Fruit fly (Drosophila melanogaster) whole organism, embryonic: ENCODE measurements around the gene AP-1mu.

Experiments
- Asciz ChIP-seq: fragments of 200-800 bp; sonication (Bioruptor generic); optimal IDR thresholded peaks from 2 replicates; lab custom pipeline; 2017; ENCODE audit warnings: missing biosample characterization, mild to moderate bottlenecking, missing genetic modification characterization, missing genetic modification reagents
- CG10274 ChIP-seq: fragments of 200-800 bp; sonication (Bioruptor generic); optimal IDR thresholded peaks from 3 replicates; lab custom pipeline; 2017; ENCODE audit warnings: missing biosample characterization, mild to moderate bottlenecking, missing genetic modification characterization
- CG10959 ChIP-seq: fragments of 200-800 bp; sonication (Bioruptor generic); IDR thresholded peaks from 2 replicates; pipeline ENCODE4 v1.3.6; 2022; ENCODE audit warnings: missing biosample characterization, missing genetic modification characterization
- CG11398 ChIP-seq: fragments of 200-800 bp; sonication (Bioruptor generic); optimal IDR thresholded peaks from 2 replicates; lab custom pipeline; 2016; ENCODE audit warnings: missing biosample characterization, missing genetic modification characterization
- CG15011 ChIP-seq: fragments of 200-800 bp; sonication (Bioruptor generic); optimal IDR thresholded peaks from 3 replicates; lab custom pipeline; 2018; ENCODE audit warnings: missing biosample characterization, mild to moderate bottlenecking, missing genetic modification characterization
- CG17568 ChIP-seq: fragments of 200-800 bp; sonication (Bioruptor generic); optimal IDR thresholded peaks from 2 replicates; lab custom pipeline; 2018; ENCODE audit warnings: missing biosample characterization, mild to moderate bottlenecking, missing genetic modification characterization, moderate library complexity
- CG1792 ChIP-seq: fragments of 200-800 bp; sonication (Bioruptor generic); optimal IDR thresholded peaks from 2 replicates; lab custom pipeline; 2016; ENCODE audit warnings: missing biosample characterization, missing genetic modification characterization
- CG18262 ChIP-seq: fragments of 200-800 bp; optimal IDR thresholded peaks from 3 replicates; lab custom pipeline; 2019; ENCODE audit warnings: missing biosample characterization, mild to moderate bottlenecking, missing genetic modification characterization, moderate library complexity
- CG1832 ChIP-seq: fragments of 200-800 bp; sonication (Bioruptor generic); optimal IDR thresholded peaks from 2 replicates; lab custom pipeline; 2017; ENCODE audit warnings: missing biosample characterization, mild to moderate bottlenecking, missing genetic modification characterization, inconsistent platforms
- CG31224 ChIP-seq: fragments of 200-800 bp; sonication (Bioruptor generic); IDR thresholded peaks from 2 replicates; pipeline ENCODE4 v1.3.6; 2022; ENCODE audit warnings: missing biosample characterization, missing genetic modification characterization
- CG3838 ChIP-seq: fragments of 200-800 bp; sonication (Bioruptor generic); optimal IDR thresholded peaks from 3 replicates; lab custom pipeline; 2016; ENCODE audit warnings: missing biosample characterization, missing genetic modification characterization
- CG3847 ChIP-seq: fragments of 200-800 bp; sonication (Bioruptor generic); IDR thresholded peaks from 2 replicates; pipeline ENCODE4 v1.3.6; 2022; ENCODE audit warnings: missing biosample characterization, missing genetic modification characterization
- CG6765 ChIP-seq: fragments of 200-800 bp; sonication (Bioruptor generic); optimal IDR thresholded peaks from 3 replicates; lab custom pipeline; 2017; ENCODE audit warnings: missing biosample characterization, mild to moderate bottlenecking, missing genetic modification characterization
- CG6791 ChIP-seq: fragments of 200-800 bp; sonication (Bioruptor generic); IDR thresholded peaks from 3 replicates; pipeline ENCODE4 v1.3.6; 2022; ENCODE audit warnings: missing biosample characterization, missing genetic modification characterization; ENCODE audit not compliant: partially characterized antibody
- CG9609 ChIP-seq: fragments of 200-800 bp; sonication (Bioruptor generic); optimal IDR thresholded peaks from 3 replicates; lab custom pipeline; 2016; ENCODE audit warnings: missing biosample characterization, missing genetic modification characterization
- CkIIα-i1 ChIP-seq: fragments of 200-800 bp; sonication (Bioruptor generic); IDR thresholded peaks from 2 replicates; pipeline ENCODE4 v1.3.6; 2022; ENCODE audit warnings: missing biosample characterization, missing genetic modification characterization
- Deaf1 ChIP-seq: fragments of 200-800 bp; optimal IDR thresholded peaks from 3 replicates; lab custom pipeline; 2019; ENCODE audit warnings: missing biosample characterization, mild to moderate bottlenecking, missing genetic modification characterization, moderate library complexity
- Dfd ChIP-seq, 2 experiments: fragments of >200 bp; optimal IDR thresholded peaks; 2 replicates each; lab custom pipeline; 2017; ENCODE audit warnings: missing biosample characterization in 2 of 2, missing genetic modification characterization in 2 of 2
- Dp ChIP-seq: fragments of 200-800 bp; sonication (Bioruptor generic); optimal IDR thresholded peaks from 2 replicates; lab custom pipeline; 2018; ENCODE audit warnings: missing biosample characterization, mild to moderate bottlenecking, missing genetic modification characterization, moderate library complexity
- Drgx ChIP-seq: fragments of 200-800 bp; sonication (Bioruptor generic); IDR thresholded peaks from 2 replicates; pipeline ENCODE4 v1.3.6; 2022; ENCODE audit warnings: missing biosample characterization, missing genetic modification characterization
- Kr ChIP-seq: fragments of 200-800 bp; sonication (Bioruptor generic); optimal IDR thresholded peaks from 2 replicates; lab custom pipeline; 2017; ENCODE audit warnings: missing biosample characterization, mild to moderate bottlenecking, missing genetic modification characterization
- MESR4 ChIP-seq: fragments of 200-800 bp; sonication (Bioruptor generic); optimal IDR thresholded peaks from 2 replicates; lab custom pipeline; 2018; ENCODE audit warnings: missing biosample characterization, mild to moderate bottlenecking, missing genetic modification characterization, moderate library complexity
- Nf-YA ChIP-seq: fragments of 200-800 bp; sonication (Bioruptor generic); IDR thresholded peaks from 2 replicates; pipeline ENCODE4 v1.3.6; 2022; ENCODE audit warnings: missing biosample characterization, missing genetic modification characterization
- Nf-YB ChIP-seq: fragments of 200-800 bp; sonication (Bioruptor generic); optimal IDR thresholded peaks from 3 replicates; lab custom pipeline; 2019; ENCODE audit warnings: missing biosample characterization, mild to moderate bottlenecking, missing genetic modification characterization, moderate library complexity
- Oaz ChIP-seq: fragments of 200-800 bp; sonication (Bioruptor generic); IDR thresholded peaks from 2 replicates; pipeline ENCODE4 v1.3.6; 2022; ENCODE audit warnings: missing biosample characterization, missing genetic modification characterization
- Pdp1 ChIP-seq, 2 experiments: fragments of 200-800 bp; sonication (Bioruptor generic); optimal IDR thresholded peaks; 3 replicates each; lab custom pipeline; 2016; ENCODE audit warnings: missing biosample characterization in 2 of 2, missing genetic modification characterization in 2 of 2, mild to moderate bottlenecking in 1 of 2, moderate library complexity in 1 of 2
- Rx ChIP-seq: fragments of 200-800 bp; sonication (Bioruptor generic); IDR thresholded peaks from 2 replicates; pipeline ENCODE4 v1.3.6; 2022; ENCODE audit warnings: missing biosample characterization, missing genetic modification characterization
- Ssrp ChIP-seq: fragments of 200-800 bp; sonication (Bioruptor generic); optimal IDR thresholded peaks from 2 replicates; lab custom pipeline; 2018; ENCODE audit warnings: missing biosample characterization, mild to moderate bottlenecking, missing genetic modification characterization, moderate library complexity
- Tbp ChIP-seq: fragments of >200 bp; optimal IDR thresholded peaks from 2 replicates; lab custom pipeline; 2018; ENCODE audit warnings: missing biosample characterization, missing genetic modification characterization
- Vsx1 ChIP-seq: fragments of 200-800 bp; sonication (Bioruptor generic); optimal IDR thresholded peaks from 2 replicates; lab custom pipeline; 2017; ENCODE audit warnings: missing biosample characterization, mild to moderate bottlenecking, missing genetic modification characterization, missing genetic modification reagents
- bbx ChIP-seq: fragments of 200-800 bp; sonication (Bioruptor generic); IDR thresholded peaks from 2 replicates; pipeline ENCODE4 v1.3.6; 2022; ENCODE audit warnings: missing biosample characterization, missing genetic modification characterization; ENCODE audit not compliant: partially characterized antibody
- br ChIP-seq: fragments of >200 bp; optimal IDR thresholded peaks from 2 replicates; lab custom pipeline; 2017
- cas ChIP-seq: fragments of 200-800 bp; sonication (Bioruptor generic); IDR thresholded peaks from 2 replicates; pipeline ENCODE4 v1.3.6; 2022; ENCODE audit warnings: missing biosample characterization, missing genetic modification characterization
- cato ChIP-seq: fragments of 200-800 bp; sonication (Bioruptor generic); optimal IDR thresholded peaks from 2 replicates; lab custom pipeline; 2016; ENCODE audit warnings: missing biosample characterization, missing genetic modification characterization, borderline replicate concordance
- cwo ChIP-seq: fragments of 200-800 bp; sonication (Bioruptor generic); optimal IDR thresholded peaks from 3 replicates; lab custom pipeline; 2017; ENCODE audit warnings: missing biosample characterization, missing genetic modification characterization, mild to moderate bottlenecking, moderate library complexity, missing genetic modification reagents
- disco-r ChIP-seq: fragments of 200-800 bp; sonication (Bioruptor generic); optimal IDR thresholded peaks from 2 replicates; lab custom pipeline; 2016; ENCODE audit warnings: missing biosample characterization, missing genetic modification characterization
- dysf ChIP-seq: fragments of 200-800 bp; sonication (Bioruptor generic); IDR thresholded peaks from 3 replicates; pipeline ENCODE4 v1.3.6; 2022; ENCODE audit warnings: missing biosample characterization, missing genetic modification characterization
- hbn ChIP-seq: fragments of 200-800 bp; sonication (Bioruptor generic); IDR thresholded peaks from 2 replicates; pipeline ENCODE4 v1.3.6; 2022; ENCODE audit warnings: missing biosample characterization, missing genetic modification characterization; ENCODE audit not compliant: partially characterized antibody
- jigr1 ChIP-seq: fragments of 200-800 bp; sonication (Bioruptor generic); IDR thresholded peaks from 3 replicates; pipeline ENCODE4 v1.3.6; 2022; ENCODE audit warnings: missing biosample characterization, missing genetic modification characterization
- ken ChIP-seq: fragments of 200-800 bp; sonication (Bioruptor generic); IDR thresholded peaks from 3 replicates; pipeline ENCODE4 v1.3.6; 2022; ENCODE audit warnings: missing biosample characterization, missing genetic modification characterization
- lbe ChIP-seq: fragments of 200-800 bp; sonication (Bioruptor generic); optimal IDR thresholded peaks from 2 replicates; lab custom pipeline; 2016; ENCODE audit warnings: missing biosample characterization, mild to moderate bottlenecking, missing genetic modification characterization
- org-1 ChIP-seq: fragments of 200-800 bp; sonication (Bioruptor generic); optimal IDR thresholded peaks from 2 replicates; lab custom pipeline; 2017; ENCODE audit warnings: missing biosample characterization, missing genetic modification characterization
- p53 ChIP-seq: fragments of 200-800 bp; sonication (Bioruptor generic); optimal IDR thresholded peaks from 2 replicates; lab custom pipeline; 2016; ENCODE audit warnings: missing biosample characterization, missing genetic modification characterization
- pb ChIP-seq: fragments of 200-800 bp; sonication (Bioruptor generic); optimal IDR thresholded peaks from 3 replicates; lab custom pipeline; 2016; ENCODE audit warnings: missing biosample characterization, missing genetic modification characterization
- peb ChIP-seq: fragments of 200-800 bp; sonication (Bioruptor generic); IDR thresholded peaks from 2 replicates; pipeline ENCODE4 v1.3.6; 2022; ENCODE audit warnings: missing biosample characterization, missing genetic modification characterization
- pnt ChIP-seq: fragments of 200-800 bp; sonication (Bioruptor generic); optimal IDR thresholded peaks from 3 replicates; lab custom pipeline; 2016; ENCODE audit warnings: missing biosample characterization, missing genetic modification characterization
- prd ChIP-seq, 3 experiments: fragments of >200 bp in 2 of 3; fragments of 200-800 bp in 1 of 3; sonication (Bioruptor generic) in 1 of 3; optimal IDR thresholded peaks in 2 of 3; IDR thresholded peaks in 1 of 3; 2 replicates in 2 of 3; 3 replicates in 1 of 3; pipeline versions ENCODE4 v1.3.6 to Lab custom; 2017 to 2022; ENCODE audit warnings: missing biosample characterization in 1 of 3, missing genetic modification characterization in 1 of 3
- salm ChIP-seq: fragments of 200-800 bp; sonication (Bioruptor generic); optimal IDR thresholded peaks from 2 replicates; lab custom pipeline; 2018; ENCODE audit warnings: missing biosample characterization, mild to moderate bottlenecking, missing genetic modification characterization
- stc ChIP-seq: fragments of 200-800 bp; sonication (Bioruptor generic); IDR thresholded peaks from 2 replicates; pipeline ENCODE4 v1.3.6; 2022; ENCODE audit warnings: missing biosample characterization, missing genetic modification characterization
- trem ChIP-seq: fragments of 200-800 bp; optimal IDR thresholded peaks from 3 replicates; lab custom pipeline; 2019; ENCODE audit warnings: missing biosample characterization, mild to moderate bottlenecking, missing genetic modification characterization, moderate library complexity
- unc-4 ChIP-seq: fragments of 200-800 bp; sonication (Bioruptor generic); IDR thresholded peaks from 2 replicates; pipeline ENCODE4 v1.3.6; 2022; ENCODE audit warnings: missing biosample characterization, missing genetic modification characterization; ENCODE audit not compliant: partially characterized antibody
- vvl ChIP-seq: fragments of 200-800 bp; sonication (Bioruptor generic); IDR thresholded peaks from 2 replicates; pipeline ENCODE4 v1.3.6; 2022; ENCODE audit warnings: missing biosample characterization, missing genetic modification characterization

Gene AP-1mu

dm6 chr3R:9513052-9513420 lies 46.3 kb downstream of the AP-1mu start, which contains the start of the genes Ras85D and Rlb1 (continued):
- TF ChIP-seq CG10274 (GFP tag; lab: Kevin White, UChicago) (no peak), Oaz (GFP tag; lab: Robert Waterston, UW) (no peak), CG10959 (GFP tag; lab: Robert Waterston, UW) (no peak), prd (optimal IDR thresholded peaks at IDR 0.05; lab: Kevin White, UChicago) (no peak), prd (GFP tag; IDR thresholded peaks at IDR 0.05; lab: Robert Waterston, UW) (no peak), Tbp (no peak), unc-4 (GFP tag; lab: Robert Waterston, UW) (no peak), pnt (peak; percentile 70), CG1832 (GFP tag; lab: Kevin White, UChicago) (no peak), CG31224 (GFP tag; lab: Robert Waterston, UW) (no peak), cato (peak; percentile 25), stc (GFP tag; lab: Robert Waterston, UW) (no peak), Kr (GFP tag; lab: Kevin White, UChicago) (no peak), Deaf1 (no peak), bbx (no peak), salm (tag; lab: Kevin White, UChicago) (no peak), CG15011 (GFP tag; lab: Kevin White, UChicago) (no peak), CkIIα-i1 (GFP tag; lab: Robert Waterston, UW) (no peak), br (lab: Kevin White, UChicago) (no peak), CG17568 (GFP tag; lab: Kevin White, UChicago) (no peak), cwo (GFP tag; lab: Kevin White, UChicago) (peak; percentile 33), Drgx (GFP tag; lab: Robert Waterston, UW) (no peak), vvl (GFP tag; lab: Robert Waterston, UW) (no peak), Dp (GFP tag; lab: Kevin White, UChicago) (peak; percentile 33), disco-r (GFP tag; lab: Kevin White, UChicago) (no peak), trem (peak; percentile 79), CG6791 (no peak), p53 (peak; percentile 61), Rx (GFP tag; lab: Robert Waterston, UW) (no peak), CG3847 (GFP tag; lab: Robert Waterston, UW) (no peak), Pdp1 (GFP tag; optimal IDR thresholded peaks at IDR 0.05; lab: Kevin White, UChicago) (peak; percentile 68 to 86), Vsx1 (GFP tag; lab: Kevin White, UChicago) (no peak), Nf-YB (GFP tag; lab: Kevin White, UChicago) (peak; percentile 31), pb (peak; percentile 62), CG9609 (peak; percentile 83), dysf (no peak), MESR4 (GFP tag; lab: Kevin White, UChicago) (no peak), Nf-YA (no peak), peb (GFP tag; lab: Robert Waterston, UW) (no peak), jigr1 (GFP tag; lab: Robert Waterston, UW) (no peak), CG11398 (GFP tag; lab: Kevin White, UChicago) (peak; percentile 38), Asciz (GFP tag; lab: Kevin White, UChicago) (no peak), lbe (peak; percentile 35), Dfd (GFP tag; optimal IDR thresholded peaks at IDR 0.05; lab: Kevin White, UChicago) (no peak), CG1792 (GFP tag; lab: Kevin White, UChicago) (peak; percentile 42), ken (GFP tag; lab: Robert Waterston, UW) (no peak), hbn (no peak), CG18262 (tag; lab: Kevin White, UChicago) (peak; percentile 55), org-1 (GFP tag; lab: Kevin White, UChicago) (no peak), CG6765 (GFP tag; lab: Kevin White, UChicago) (peak; percentile 28), cas (GFP tag; lab: Robert Waterston, UW) (no peak), CG3838 (GFP tag; lab: Kevin White, UChicago) (peak; percentile 61), Ssrp (tag; lab: Kevin White, UChicago) (peak; percentile 67)
